Worm (Caenorhabditis elegans) whole organism, midembryonic: Measurements from ENCODE around the gene C45B2.1.

Experiments used
- T22C8.4 ChIP-seq: fragments of 200-800 bp; sonication (Bioruptor generic); IDR thresholded peaks from 2 replicates; pipeline ENCODE4 v1.3.6; 2022; ENCODE audit warnings: missing genetic modification characterization, missing compliant biosample characterization
- cog-1 ChIP-seq: sonication (generic microtip); optimal IDR thresholded peaks from 2 replicates; lab custom pipeline; 2016; ENCODE audit warnings: missing genetic modification characterization, missing compliant biosample characterization
- flt-1 ChIP-seq: fragments of 200-800 bp; sonication (Bioruptor generic); IDR thresholded peaks from 2 replicates; pipeline ENCODE4 v1.3.6; 2022; ENCODE audit warnings: missing genetic modification characterization, missing compliant biosample characterization
- klf-2 ChIP-seq: fragments of 200-800 bp; sonication (Bioruptor generic); conservative IDR thresholded peaks from 2 replicates; pipeline ENCODE4 v1.3.6; 2022; ENCODE audit warnings: missing genetic modification reagents, missing genetic modification characterization, missing compliant biosample characterization
- med-1 ChIP-seq: sonication (generic microtip); optimal IDR thresholded peaks from 2 replicates; lab custom pipeline; 2017; ENCODE audit warnings: missing genetic modification characterization, mild to moderate bottlenecking, missing compliant biosample characterization, antibody characterized with exemption, missing genetic modification reagents; ENCODE audit not compliant: insufficient read depth
- ref-1 ChIP-seq: fragments of 200-800 bp; sonication (Bioruptor generic); conservative IDR thresholded peaks from 2 replicates; pipeline ENCODE4 v1.3.6; 2022; ENCODE audit warnings: missing genetic modification reagents, missing genetic modification characterization, missing compliant biosample characterization
- tab-1 ChIP-seq: fragments of 200-800 bp; sonication (Bioruptor generic); IDR thresholded peaks from 2 replicates; pipeline ENCODE4 v1.3.6; 2022; ENCODE audit warnings: missing genetic modification characterization, missing compliant biosample characterization
- ztf-23 ChIP-seq: fragments of 200-800 bp; sonication (Bioruptor generic); IDR thresholded peaks from 2 replicates; pipeline ENCODE4 v1.3.6; 2022; ENCODE audit warnings: missing genetic modification reagents, missing genetic modification characterization, missing compliant biosample characterization
- ztf-29 ChIP-seq: fragments of 200-800 bp; sonication (Bioruptor generic); IDR thresholded peaks from 2 replicates; pipeline ENCODE4 v1.3.6; 2022; ENCODE audit warnings: missing genetic modification reagents, missing genetic modification characterization, missing compliant biosample characterization

The C45B2.1 gene

ce11 chrX:6052744-6053143, 33.2 kb upstream of the C45B2.1 start, which contains the start of gene C45B2.6:
Gene C45B2.6 (plus strand): TSS chrX:6052879.
- no peak for TF ChIP-seq klf-2
- TF ChIP-seq cog-1 (tag; lab: Kevin White, UChicago): no peak
- no peak for TF ChIP-seq ztf-23
- no peak for TF ChIP-seq tab-1 (GFP tag; lab: Robert Waterston, UW)
- no peak for TF ChIP-seq flt-1 (GFP tag; lab: Robert Waterston, UW)
- no peak for TF ChIP-seq med-1 (GFP tag; lab: Kevin White, UChicago)
- TF ChIP-seq T22C8.4 (GFP tag; lab: Robert Waterston, UW): no peak
- no peak for TF ChIP-seq ref-1 (GFP tag; lab: Robert Waterston, UW)
- TF ChIP-seq ztf-29 (GFP tag; lab: Robert Waterston, UW): no peak

DNA sequence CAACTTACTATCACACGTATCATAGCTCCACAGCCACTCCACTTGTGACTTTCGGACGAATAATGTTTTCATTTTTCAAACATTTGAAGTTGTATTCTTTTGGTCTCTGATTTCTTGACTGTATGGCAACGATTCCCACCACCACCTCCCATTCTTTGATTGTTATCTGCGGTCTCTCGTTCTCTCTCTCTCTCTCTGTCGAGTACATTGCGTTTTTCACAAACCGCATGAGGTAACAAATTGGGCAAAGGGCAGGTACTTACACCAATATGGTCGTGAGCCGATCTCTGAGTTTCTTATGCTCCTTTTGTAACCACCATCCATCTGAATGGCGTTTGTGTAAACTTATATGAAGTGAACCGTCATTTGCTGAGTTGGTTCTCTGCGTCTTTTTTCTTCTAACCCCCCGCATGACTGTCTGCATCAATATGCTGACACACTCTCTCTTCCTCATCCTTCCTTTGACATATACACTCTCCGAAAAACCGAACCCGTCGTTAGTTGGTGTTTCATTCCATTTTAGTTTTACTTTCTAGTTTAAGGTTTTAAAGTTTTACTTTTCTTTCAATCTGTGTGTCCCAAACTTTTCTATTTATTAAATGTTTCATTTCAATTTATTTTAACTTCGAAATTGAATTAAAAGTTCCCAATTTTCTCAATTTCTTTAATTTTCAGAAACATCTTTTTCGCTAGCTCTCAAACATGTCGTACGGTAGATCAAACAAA, 28.2 kb upstream of the C45B2.1 start, which contains the start of gene gln-1:
TSS of gene gln-1 (plus strand) at position 676 of the 726 bp plus-strand sequence.
- TF ChIP-seq ztf-23: 0 out of 2 replicates have a peak, but pooled peaks have one; percentile 18
- no peak for TF ChIP-seq ref-1 (GFP tag; lab: Robert Waterston, UW)

DNA sequence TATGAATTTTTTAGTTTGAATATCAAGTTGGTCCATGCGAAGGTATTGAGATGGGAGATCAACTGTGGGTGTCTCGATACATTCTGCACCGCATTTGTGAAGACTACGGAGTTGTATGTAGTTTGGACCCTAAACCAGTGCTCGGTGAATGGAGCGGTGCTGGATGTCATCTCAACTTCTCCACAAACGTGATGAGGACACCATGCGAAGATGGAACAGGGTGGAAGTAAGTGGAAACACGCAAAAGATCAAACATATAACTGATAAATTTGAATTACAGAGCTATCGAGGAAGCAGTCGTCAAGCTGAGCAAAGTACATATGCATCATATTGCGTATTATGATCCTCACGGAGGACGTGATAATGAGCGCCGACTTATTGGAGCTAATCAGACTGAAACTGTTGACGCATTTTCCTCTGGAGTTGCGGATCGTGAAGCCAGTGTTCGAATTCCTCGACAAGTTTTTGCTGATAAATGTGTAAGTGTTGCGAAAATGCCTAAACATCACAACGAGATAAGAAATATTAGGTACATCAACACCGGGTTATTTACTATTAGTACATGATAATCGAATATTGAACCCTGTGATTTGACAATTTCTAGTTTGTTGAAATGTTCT, 26.7 kb upstream of the C45B2.1 start:
- TF ChIP-seq ref-1 (GFP tag; lab: Robert Waterston, UW) (no peak), ztf-23 (no peak)

- TF ChIP-seq flt-1 (GFP tag; lab: Robert Waterston, UW) (no peak), ztf-29 (GFP tag; lab: Robert Waterston, UW) (no peak), ref-1 (GFP tag; lab: Robert Waterston, UW) (no peak), T22C8.4 (GFP tag; lab: Robert Waterston, UW) (no peak), tab-1 (GFP tag; lab: Robert Waterston, UW) (no peak), ztf-23 (no peak), cog-1 (tag; lab: Kevin White, UChicago) (no peak), med-1 (GFP tag; lab: Kevin White, UChicago) (no peak), klf-2 (no peak)
Measured at ce11 chrX:6064385-6064784, 21.5 kb upstream of the C45B2.1 start.

DNA sequence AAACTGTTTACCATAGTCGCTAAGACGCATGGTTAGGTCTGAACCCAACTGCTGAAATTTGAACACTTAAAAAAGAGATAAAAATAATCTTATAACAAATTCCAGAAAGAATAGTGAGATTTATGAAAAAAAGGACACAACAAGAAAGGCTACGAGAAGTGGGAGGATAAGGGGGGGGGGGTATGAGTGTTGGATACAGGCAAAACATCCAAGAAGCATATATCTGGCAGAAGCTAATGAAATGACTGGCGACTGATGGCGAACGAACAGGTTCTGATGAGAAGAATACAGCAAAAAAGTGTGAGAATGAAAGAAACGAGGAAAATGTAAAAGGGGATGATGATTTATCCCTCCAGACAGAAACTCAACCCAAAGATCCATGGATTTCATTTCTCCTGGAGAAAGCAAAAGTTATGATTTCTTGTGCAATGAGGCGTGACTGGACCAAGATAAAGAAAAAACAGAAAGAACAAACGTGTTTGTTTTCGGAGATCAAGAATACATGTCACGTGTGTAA, 19.9 kb upstream of the C45B2.1 start, which contains the start of gene ptr-4:
TSS of gene ptr-4 (minus strand) at position 51 of the 517 bp plus-strand sequence.
- TF ChIP-seq ref-1 (GFP tag; lab: Robert Waterston, UW) (no peak), cog-1 (tag; lab: Kevin White, UChicago) (no peak)

ce11 chrX:6066618-6067017, 19.3 kb upstream of the C45B2.1 start:
- TF ChIP-seq T22C8.4 (GFP tag; lab: Robert Waterston, UW) (no peak), cog-1 (tag; lab: Kevin White, UChicago) (peak; percentile 18)

DNA sequence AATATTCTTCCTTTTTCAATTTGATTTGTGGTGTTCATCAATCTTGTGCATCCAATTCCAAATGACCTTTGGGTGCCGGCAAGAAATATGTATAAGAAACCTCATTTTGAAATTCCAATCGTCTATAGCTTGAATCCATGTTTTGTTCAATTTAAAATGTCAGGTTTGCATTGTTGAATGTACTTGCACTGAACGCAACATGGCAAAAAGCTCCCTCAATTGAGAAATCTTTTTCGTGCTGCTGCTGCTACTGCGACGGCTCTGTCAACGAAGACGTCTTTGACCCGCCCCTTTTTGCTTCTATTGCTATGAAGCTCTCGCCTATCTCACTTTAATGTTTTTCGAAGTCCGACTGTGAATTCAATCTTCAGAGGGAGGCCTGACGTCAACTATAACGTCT, 10.7 kb upstream of the C45B2.1 start, which contains the start of gene lgc-58:
TSS of gene lgc-58 (plus strand) at position 301 of the 400 bp plus-strand sequence.
- TF ChIP-seq T22C8.4 (GFP tag; lab: Robert Waterston, UW) (no peak), ref-1 (GFP tag; lab: Robert Waterston, UW) (no peak), cog-1 (tag; lab: Kevin White, UChicago) (no peak), klf-2 (no peak), flt-1 (GFP tag; lab: Robert Waterston, UW) (no peak), med-1 (GFP tag; lab: Kevin White, UChicago) (no peak), ztf-23 (no peak), ztf-29 (GFP tag; lab: Robert Waterston, UW) (no peak), tab-1 (GFP tag; lab: Robert Waterston, UW) (no peak)

DNA sequence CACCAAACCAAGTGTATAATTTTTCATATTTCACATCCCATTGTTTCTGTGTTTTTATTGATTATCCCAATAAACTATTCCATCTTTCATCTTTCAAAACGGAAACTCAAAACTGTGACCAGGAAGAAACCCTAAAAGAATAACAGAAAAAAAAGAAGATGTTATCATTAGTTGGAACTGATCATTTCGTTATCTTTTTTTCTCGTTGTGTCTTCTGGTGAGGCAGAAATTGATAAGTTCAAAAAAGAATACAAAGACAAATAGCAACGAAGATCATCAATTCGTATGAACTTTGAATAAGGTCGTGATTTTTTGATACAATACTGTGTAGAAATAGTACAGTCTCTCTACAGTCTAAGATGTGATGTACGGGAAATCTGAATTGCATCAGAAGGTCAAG, 4.1 kb upstream of the C45B2.1 start:
- TF ChIP-seq flt-1 (GFP tag; lab: Robert Waterston, UW): no peak
- TF ChIP-seq ztf-23: no peak
- TF ChIP-seq med-1 (GFP tag; lab: Kevin White, UChicago): no peak
- TF ChIP-seq ref-1 (GFP tag; lab: Robert Waterston, UW): no peak
- TF ChIP-seq klf-2: no peak
- no peak for TF ChIP-seq tab-1 (GFP tag; lab: Robert Waterston, UW)
- no peak for TF ChIP-seq T22C8.4 (GFP tag; lab: Robert Waterston, UW)
- no peak for TF ChIP-seq ztf-29 (GFP tag; lab: Robert Waterston, UW)
- TF ChIP-seq cog-1 (tag; lab: Kevin White, UChicago): no peak

DNA sequence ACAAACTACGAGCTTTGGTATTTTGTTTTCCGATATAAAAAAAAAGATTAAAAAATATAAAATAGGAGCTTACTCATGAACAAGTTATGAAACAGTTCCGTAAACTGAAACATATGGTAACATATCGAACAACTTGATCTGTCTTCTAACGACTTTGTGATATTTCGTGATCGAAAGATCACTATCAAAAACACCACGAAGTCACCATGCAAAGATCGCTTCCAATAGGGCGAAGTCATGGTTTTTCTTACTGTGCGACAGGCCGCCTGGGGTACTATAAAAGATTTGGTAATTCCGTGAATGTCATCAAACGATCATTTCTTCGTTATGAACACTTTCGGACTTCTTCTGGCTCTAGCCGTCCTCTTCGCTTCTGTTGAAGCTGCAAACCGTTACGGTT, 3.3 kb upstream of the C45B2.1 start, which contains the start of gene C45B2.3:
TSS of gene C45B2.3 (plus strand) at position 301 of the 400 bp plus-strand sequence.
- TF ChIP-seq tab-1 (GFP tag; lab: Robert Waterston, UW): no peak
- TF ChIP-seq med-1 (GFP tag; lab: Kevin White, UChicago): no peak
- no peak for TF ChIP-seq flt-1 (GFP tag; lab: Robert Waterston, UW)
- TF ChIP-seq cog-1 (tag; lab: Kevin White, UChicago): no peak
- TF ChIP-seq ztf-29 (GFP tag; lab: Robert Waterston, UW): no peak
- no peak for TF ChIP-seq ztf-23
- no peak for TF ChIP-seq klf-2

DNA sequence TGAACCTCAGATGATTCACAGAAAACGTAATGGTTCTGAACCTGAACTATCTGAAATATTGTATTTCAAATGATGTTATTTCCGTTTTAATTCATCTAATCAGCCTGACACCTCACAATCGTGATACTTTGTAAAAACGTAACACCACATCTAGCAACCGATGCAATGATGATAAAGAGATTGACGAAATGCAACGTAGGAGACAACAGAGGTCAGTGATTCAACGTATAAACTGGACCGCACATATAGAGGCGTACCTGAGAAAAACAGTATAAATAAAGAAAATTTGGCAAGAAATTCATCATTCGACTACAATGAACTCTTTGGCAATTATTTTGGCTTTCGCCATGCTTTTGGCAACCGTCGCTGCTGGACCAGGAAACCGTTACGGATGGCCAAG, 1.5 kb upstream of the C45B2.1 start, which contains the start of gene C45B2.2:
TSS of gene C45B2.2 (plus strand) at position 301 of the 400 bp plus-strand sequence.
- TF ChIP-seq ref-1 (GFP tag; lab: Robert Waterston, UW) (no peak), med-1 (GFP tag; lab: Kevin White, UChicago) (no peak), cog-1 (tag; lab: Kevin White, UChicago) (no peak), tab-1 (GFP tag; lab: Robert Waterston, UW) (no peak), ztf-23 (no peak), flt-1 (GFP tag; lab: Robert Waterston, UW) (no peak), klf-2 (no peak), T22C8.4 (GFP tag; lab: Robert Waterston, UW) (no peak), ztf-29 (GFP tag; lab: Robert Waterston, UW) (no peak)
